Fruit fly (Drosophila melanogaster): Measurements from ENCODE around the gene CG43658.

CG43658 gene

DNA sequence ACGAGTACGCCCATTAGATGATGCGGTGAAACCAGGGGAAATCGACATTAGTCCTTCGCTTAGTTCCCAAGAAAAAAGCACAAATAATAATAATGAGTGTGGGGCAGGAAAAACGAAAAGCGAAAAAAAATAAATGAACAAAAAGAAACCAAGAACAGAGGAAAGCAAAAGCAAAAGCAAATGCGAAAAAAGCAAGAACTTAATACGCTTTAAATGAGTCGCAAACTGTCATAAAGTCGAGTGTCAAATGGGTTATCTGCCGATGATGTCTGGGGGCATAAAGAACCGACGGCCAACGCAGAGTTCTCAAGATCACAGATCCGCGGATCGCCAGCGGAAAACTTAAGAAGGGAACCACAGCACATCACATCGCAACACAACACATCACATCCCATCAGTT, 72.6 kb downstream of the CG43658 start:
- no peak for TF ChIP-seq CTCF (optimal IDR thresholded peaks at IDR 0.05)
- TF ChIP-seq CG8478 (optimal IDR thresholded peaks at IDR 0.05): no peak

DNA sequence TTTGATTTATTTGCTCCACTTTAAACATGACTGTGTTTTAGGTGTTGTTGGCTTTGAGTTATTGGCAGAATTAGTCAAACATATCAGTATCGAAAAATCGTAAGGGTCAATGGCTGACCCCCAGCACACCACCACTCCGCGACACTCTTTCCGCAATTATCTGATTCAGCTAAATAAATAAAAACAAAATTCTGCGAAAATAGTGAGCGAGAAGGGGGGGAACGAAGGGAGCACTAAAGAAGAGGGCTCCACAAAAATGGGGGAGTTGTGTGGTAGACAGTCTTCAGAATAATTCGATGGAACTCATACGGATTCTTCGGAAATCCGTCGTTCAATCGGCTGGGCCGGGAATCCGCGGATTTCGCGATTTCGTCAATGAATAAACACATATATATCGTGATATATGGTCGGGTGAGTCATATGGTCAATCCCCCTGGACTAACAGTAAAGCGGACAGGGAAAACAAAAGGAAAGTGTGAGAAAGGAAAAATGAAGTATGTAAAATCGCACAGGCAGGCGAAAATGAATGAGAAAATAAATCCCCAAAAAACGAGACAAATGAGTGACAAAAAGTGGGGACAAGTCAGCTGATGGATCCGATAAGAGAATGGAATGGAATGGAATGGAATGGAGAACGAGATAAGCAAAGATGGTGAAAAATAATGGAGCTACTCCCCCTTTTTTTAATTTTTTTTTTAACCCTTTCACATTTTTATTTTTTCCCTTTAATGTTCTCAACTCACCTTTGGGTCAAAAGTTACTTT, 75.5 kb downstream of the CG43658 start:
- no peak for TF ChIP-seq CG8478 (optimal IDR thresholded peaks at IDR 0.05)

DNA sequence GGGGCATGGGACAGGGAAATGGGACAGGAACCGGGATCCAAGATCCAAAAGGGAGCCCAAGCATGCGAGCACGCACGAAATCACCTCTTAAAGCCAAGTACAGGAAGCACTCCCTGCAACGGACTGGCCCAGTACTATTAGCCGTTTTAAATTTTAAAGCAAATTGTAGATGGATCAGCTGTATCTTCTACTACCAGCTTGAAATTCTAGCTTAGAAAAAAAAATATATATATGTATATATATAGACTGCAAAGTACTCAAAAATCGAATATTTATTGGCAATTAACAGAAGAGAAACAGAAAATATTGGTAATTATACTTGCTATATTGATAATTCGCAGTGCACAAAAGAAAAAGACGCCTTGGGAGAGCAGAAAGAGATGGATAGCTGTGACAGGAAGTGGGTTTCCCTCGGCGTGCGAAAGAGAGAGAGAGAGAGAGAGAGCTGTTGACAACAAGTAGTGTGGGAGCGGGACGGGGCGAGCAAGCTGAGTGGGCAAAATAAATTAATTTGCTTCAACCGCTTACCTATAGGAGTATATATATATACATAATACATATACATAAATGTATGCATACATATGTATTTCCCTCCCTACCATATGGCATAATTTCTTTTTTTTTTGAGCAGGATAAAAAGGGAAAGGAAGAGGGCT, 76.7 kb downstream of the CG43658 start:
- TF ChIP-seq CG8478 (optimal IDR thresholded peaks at IDR 0.05): no peak
- TF ChIP-seq CTCF (optimal IDR thresholded peaks at IDR 0.05): no peak

DNA sequence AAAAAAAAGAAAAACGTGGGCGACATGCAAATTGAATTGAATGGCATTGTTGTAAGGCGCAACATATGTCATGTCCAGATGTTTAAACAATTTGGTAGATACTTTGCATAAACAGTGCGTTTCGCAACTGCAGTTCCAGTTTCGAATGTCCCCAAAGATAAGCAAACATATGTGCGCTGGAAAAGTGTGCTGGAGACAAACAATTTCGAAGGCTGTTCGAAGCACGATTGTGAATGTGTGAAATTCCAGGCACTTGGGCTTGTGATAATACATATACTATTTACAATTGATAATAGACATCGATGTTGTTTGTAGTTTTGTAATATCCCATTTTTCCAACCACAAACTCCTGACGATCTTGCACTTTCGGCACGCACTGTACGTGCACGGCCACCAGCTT, 78.2 kb downstream of the CG43658 start:
- no peak for TF ChIP-seq CTCF (optimal IDR thresholded peaks at IDR 0.05)
- no peak for TF ChIP-seq CG8478 (optimal IDR thresholded peaks at IDR 0.05)

DNA sequence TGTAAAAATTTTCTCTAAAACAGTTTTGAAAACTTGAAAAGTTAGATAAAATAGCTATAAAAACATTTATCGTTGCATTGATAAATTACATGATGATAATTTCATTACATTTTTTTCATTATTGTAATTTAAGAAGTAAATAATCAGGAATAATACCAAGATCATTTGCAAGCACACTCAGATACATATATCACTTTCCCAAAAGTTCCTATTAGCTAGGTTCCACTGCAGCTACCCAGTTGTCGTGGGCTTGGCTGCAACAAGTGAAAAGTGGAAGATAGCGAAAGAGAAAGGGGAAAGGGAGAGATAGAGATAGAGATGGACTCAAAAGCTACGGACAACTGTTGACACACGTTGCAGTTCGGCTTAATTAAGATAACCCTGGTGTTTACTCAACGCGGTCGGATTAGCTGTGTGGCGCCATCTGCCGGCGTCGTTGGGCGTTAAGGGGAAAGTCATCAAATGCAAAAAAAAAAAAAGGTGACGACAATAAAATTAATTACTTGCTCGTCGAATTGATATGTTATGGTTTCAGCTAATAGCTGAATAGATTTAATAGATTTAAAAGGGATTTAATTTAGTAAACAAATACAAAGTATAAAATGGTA, 79.2 kb downstream of the CG43658 start:
- TF ChIP-seq CTCF (optimal IDR thresholded peaks at IDR 0.05) (peak; percentile 72 to 73), CG8478 (optimal IDR thresholded peaks at IDR 0.05) (no peak)

DNA sequence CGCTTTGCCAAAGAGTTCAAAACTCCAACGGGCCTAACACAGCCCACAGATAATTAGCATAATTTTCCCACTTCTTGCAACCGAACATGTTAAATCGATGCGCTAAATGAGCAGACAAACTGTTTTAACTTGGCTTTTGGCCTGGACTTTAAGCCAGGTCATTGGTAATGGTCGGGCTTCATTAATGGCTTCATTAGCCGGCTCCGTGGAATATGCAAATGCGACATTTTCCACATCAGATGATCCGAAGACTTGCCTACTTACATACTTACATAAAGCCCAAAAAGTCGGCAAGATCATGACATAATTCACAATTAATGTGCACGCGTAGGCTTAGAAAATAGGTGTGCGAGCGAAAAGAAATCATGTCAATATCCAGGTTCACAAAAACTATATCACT, 82.6 kb downstream of the CG43658 start:
- TF ChIP-seq CG8478 (optimal IDR thresholded peaks at IDR 0.05) (no peak), CTCF (optimal IDR thresholded peaks at IDR 0.05) (no peak)

DNA sequence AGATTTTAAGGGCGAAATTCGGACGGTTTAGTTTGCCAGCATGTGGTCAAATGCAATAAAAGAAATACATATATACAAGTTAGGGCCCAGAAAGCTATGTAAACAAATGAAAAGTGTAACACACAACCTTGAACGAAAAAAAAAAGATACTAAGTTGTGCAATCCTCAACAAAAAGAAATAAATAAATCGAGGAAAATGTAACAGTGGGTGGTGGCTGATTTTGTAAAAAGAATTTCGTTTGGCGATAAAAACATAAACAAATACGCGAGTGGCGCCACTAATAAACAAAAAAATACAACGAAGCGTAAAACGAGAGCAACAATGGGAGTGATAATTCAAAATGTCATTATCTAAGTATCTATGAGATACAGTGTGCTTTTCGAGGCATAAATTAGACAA, 84.0 kb downstream of the CG43658 start:
- TF ChIP-seq CTCF (optimal IDR thresholded peaks at IDR 0.05) (no peak), CG8478 (optimal IDR thresholded peaks at IDR 0.05) (no peak)

DNA sequence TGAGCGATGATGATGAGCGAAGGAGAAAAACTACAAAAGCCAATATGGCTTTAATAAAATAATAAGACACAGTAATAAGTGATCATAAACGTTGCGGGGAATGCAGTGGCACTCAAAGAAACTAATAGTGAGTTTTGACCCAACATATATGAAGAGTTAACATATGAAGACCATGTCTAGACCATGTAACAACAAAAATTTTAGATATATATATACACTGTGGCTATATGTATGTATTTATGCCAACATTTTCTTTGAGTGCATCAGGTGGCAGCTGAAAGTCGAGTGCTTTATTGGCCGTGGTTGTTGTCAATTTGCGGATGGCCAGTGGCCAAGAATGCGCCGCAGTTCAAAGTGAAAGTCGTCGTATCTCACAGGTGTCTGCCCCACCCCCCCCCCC, 87.1 kb downstream of the CG43658 start:
- TF ChIP-seq CG8478 (optimal IDR thresholded peaks at IDR 0.05): no peak
- no peak for TF ChIP-seq CTCF (optimal IDR thresholded peaks at IDR 0.05)

DNA sequence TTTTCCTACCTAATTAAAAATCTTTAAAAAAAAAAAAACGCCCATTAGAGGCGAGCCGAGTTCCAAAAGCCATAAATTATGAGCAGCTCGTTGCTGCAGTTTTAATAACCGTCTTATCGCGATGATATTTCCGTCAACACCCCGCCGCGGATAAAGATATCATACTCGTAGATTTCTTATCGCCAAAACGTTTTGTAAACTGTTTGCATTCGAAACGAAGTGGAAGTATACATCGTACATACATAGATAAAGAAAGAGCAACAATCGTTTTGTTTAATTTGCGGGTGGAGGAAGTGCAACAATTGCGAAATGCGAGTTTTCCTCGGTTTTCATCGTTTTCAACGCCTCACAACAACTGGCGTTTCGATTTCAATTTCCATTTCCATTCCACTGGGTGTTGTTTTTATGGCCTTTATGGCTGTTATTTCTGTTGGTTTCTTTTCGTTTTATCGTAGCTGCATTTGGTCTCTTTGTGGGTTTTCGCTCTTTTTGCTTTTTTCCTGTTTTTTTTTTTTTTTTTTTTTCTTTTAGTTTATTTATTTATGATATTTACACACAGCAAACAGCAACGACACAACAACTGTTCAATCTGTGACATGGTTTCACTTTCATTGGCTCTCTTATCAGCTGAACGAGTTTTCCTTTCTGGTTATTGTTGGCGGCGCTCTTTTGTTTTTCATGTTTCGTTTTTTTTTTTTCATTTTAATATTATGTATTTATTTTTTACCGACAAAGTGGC, 87.9 kb downstream of the CG43658 start:
- TF ChIP-seq CG8478 (optimal IDR thresholded peaks at IDR 0.05): no peak
- TF ChIP-seq CTCF (optimal IDR thresholded peaks at IDR 0.05): no peak

DNA sequence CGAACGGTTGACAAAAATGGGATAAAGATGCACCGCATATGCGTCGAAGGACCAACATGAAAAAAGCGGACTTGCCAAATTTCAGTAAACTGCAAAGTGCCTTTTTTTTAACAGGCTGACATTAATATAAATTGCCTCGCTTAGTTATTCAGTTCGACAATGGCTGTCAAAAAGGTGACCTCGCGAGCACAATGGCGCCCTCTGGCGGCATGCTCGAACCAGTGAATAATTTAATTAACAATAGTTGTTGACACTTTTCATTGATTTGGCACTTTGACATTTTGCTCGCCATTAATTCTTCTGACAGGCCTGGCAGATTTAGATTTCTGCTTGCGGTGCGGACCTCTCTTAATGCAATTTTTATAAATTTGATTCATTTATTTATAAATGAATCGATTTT, 88.5 kb downstream of the CG43658 start:
- TF ChIP-seq CTCF (optimal IDR thresholded peaks at IDR 0.05) (peak; percentile 61 to 75), CG8478 (optimal IDR thresholded peaks at IDR 0.05) (no peak)

DNA sequence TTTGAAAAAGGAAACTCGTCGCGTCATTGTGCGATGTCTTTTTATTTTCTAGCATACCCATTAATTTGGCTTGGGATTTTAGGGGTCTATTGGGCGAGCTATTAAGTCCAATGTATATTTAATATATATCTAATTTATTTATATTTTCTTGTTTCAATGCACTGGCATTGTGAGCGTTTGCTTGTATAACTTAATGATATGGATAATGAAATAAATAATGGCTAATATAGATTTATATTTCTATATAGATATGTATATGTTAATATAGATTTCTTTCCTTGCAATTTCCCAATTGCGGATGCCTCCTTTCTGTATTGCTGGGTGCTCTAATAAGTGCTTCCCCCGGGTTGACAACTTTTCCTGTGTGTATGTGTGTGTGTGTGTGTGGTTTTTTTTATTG, 89.4 kb downstream of the CG43658 start:
- TF ChIP-seq CTCF (optimal IDR thresholded peaks at IDR 0.05) (no peak), CG8478 (optimal IDR thresholded peaks at IDR 0.05) (no peak)

DNA sequence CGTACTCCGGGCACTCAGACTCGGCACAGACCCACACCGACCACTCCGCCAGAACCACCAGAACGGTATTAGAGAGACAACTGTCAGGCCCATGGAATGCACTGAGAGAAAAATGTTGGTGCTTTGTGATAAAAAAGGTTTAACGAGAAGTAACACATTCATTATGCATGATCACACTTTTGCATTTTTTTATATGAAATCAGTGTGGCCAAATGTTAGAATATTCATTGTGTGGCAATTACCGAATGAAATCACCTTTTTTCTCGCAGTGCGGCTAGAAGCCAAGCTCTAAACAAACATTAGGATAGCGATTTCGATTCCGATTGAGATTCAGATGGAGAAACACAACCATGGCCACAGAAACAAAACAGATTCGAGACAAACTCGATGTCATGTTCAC, 95.5 kb downstream of the CG43658 start:
- TF ChIP-seq CTCF (optimal IDR thresholded peaks at IDR 0.05) (no peak), CG8478 (optimal IDR thresholded peaks at IDR 0.05) (no peak)

DNA sequence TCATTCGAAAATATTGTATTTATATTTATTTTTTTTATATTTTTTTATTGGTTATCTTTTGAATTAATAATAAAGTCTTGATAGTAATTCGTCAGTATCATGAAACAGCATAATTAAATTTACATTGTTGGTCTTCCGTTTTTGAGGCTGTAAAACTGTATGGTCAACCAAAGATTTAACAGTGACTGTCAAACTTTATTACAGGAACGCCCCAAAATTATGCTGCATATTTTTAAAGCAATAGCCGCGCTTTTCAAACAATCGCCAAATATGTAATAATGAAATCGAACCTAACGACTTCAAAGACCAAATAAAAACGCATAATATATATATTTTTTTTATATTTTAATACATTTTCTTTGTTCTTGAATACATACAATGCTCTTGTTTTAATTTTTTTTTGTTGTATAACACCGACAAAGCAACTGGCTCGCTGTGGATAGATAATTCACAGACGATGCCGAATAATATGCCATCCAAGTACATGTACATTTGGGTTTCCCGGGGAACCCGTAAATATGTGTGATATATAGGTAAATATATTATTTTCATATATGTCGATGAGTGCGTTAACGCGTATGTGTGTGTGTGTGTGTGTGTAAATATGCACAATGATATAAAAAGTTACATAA, 105.0 kb downstream of the CG43658 start:
- TF ChIP-seq CG8478 (optimal IDR thresholded peaks at IDR 0.05) (no peak), CTCF (optimal IDR thresholded peaks at IDR 0.05) (peak in 1 of 2 experiments; percentile 36)

DNA sequence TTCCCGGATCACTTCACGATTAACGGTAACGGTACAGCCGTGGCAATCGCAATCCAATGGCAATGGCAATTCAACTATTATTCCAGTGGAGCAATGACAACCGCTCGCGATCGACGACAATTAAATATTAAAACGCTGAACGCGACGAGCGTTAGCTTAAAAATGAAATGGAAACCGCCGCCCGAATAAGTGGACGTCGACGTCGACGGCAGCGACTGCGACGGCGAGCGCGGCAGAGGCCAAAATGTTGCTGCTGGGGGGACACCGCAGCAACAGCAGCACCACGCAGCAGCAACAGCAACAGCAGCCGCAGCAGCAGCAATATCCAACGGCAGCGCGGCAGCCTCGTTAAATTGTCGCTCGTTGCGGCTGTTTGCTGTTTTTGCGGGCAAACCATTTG, 108.5 kb downstream of the CG43658 start, which contains the start of gene CG8568:
Gene CG8568, minus strand, starts transcription at position 101 of the 400 bp plus-strand sequence.
- no peak for TF ChIP-seq CTCF (optimal IDR thresholded peaks at IDR 0.05)

DNA sequence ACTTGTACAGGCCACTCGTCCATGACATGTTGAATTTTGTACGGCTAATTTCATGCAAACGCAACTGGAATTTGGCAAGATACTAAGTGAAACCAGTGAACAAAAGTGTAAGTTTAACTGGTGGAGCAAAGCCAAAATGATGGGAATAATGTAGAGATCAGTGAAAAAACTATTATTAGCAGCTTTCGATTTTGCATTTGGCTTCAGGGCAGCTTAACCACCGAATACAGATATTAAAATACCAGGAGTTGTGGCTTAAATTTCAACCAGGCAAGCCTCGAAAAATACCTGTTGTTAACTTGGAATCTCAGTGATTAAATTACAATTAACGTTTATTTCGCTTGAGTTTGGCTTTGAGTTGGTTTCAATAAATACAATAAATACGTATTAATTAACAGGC, 112.3 kb downstream of the CG43658 start, which contains the start of gene p-cup:
Gene p-cup, minus strand, starts transcription at position 101 of the 400 bp plus-strand sequence.
- TF ChIP-seq CTCF (optimal IDR thresholded peaks at IDR 0.05): no peak
- no peak for TF ChIP-seq CG8478 (optimal IDR thresholded peaks at IDR 0.05)

All from S2 (cell line).